Worm (Caenorhabditis elegans) whole organism, late embryonic: ENCODE data around the gene Y54E2A.4.

Experiments used
- C08G9.2 ChIP-seq: sonication (generic microtip); optimal IDR thresholded peaks from 2 replicates; lab custom pipeline; 2016; ENCODE audit warnings: mild to moderate bottlenecking, missing genetic modification characterization, moderate library complexity, missing compliant biosample characterization
- F13H6.1 ChIP-seq: sonication (generic microtip); optimal IDR thresholded peaks from 2 replicates; lab custom pipeline; 2016; ENCODE audit warnings: missing genetic modification characterization, missing compliant biosample characterization
- K02D7.2 ChIP-seq: sonication (generic microtip); optimal IDR thresholded peaks from 2 replicates; lab custom pipeline; 2017; ENCODE audit warnings: mild to moderate bottlenecking, missing genetic modification characterization, missing compliant biosample characterization
- Y22D7AL.16 ChIP-seq: sonication (generic microtip); optimal IDR thresholded peaks from 2 replicates; lab custom pipeline; 2016; ENCODE audit warnings: missing genetic modification characterization, missing compliant biosample characterization
- ahr-1 ChIP-seq: sonication (generic microtip); optimal IDR thresholded peaks from 2 replicates; lab custom pipeline; 2016; ENCODE audit warnings: missing genetic modification characterization, missing compliant biosample characterization
- ama-1 ChIP-seq: fragments of 150-350 bp; optimal IDR thresholded peaks from 2 replicates; lab custom pipeline; 2014
- ceh-14 ChIP-seq: sonication (generic microtip); optimal IDR thresholded peaks from 2 replicates; lab custom pipeline; 2016; ENCODE audit warnings: missing genotype, missing genetic modification characterization, missing compliant biosample characterization
- ceh-18 ChIP-seq: sonication (generic microtip); optimal IDR thresholded peaks from 2 replicates; lab custom pipeline; 2016; ENCODE audit warnings: missing genetic modification characterization, missing compliant biosample characterization
- ceh-2 ChIP-seq: sonication (generic microtip); optimal IDR thresholded peaks from 2 replicates; lab custom pipeline; 2016; ENCODE audit warnings: missing genotype, missing genetic modification characterization, missing compliant biosample characterization
- ceh-31 ChIP-seq: sonication (generic microtip); optimal IDR thresholded peaks from 2 replicates; lab custom pipeline; 2016; ENCODE audit warnings: missing genetic modification characterization, missing compliant biosample characterization
- ceh-34 ChIP-seq: sonication (generic microtip); optimal IDR thresholded peaks from 2 replicates; lab custom pipeline; 2016; ENCODE audit warnings: mild to moderate bottlenecking, missing genetic modification characterization, missing compliant biosample characterization
- ceh-45 ChIP-seq: fragments of 200-800 bp; sonication (Bioruptor generic); IDR thresholded peaks from 2 replicates; pipeline ENCODE4 v1.3.6; 2022; ENCODE audit warnings: missing genetic modification reagents, missing genetic modification characterization, missing compliant biosample characterization
- ceh-6 ChIP-seq: fragments of 200-800 bp; sonication (Bioruptor generic); optimal IDR thresholded peaks from 2 replicates; lab custom pipeline; 2018; ENCODE audit warnings: mild to moderate bottlenecking, missing genetic modification characterization, missing compliant biosample characterization
- ceh-9 ChIP-seq: sonication (generic microtip); optimal IDR thresholded peaks from 2 replicates; lab custom pipeline; 2016; ENCODE audit warnings: mild to moderate bottlenecking, missing genetic modification characterization, inconsistent platforms, missing compliant biosample characterization
- che-1 ChIP-seq: sonication (generic microtip); optimal IDR thresholded peaks from 2 replicates; lab custom pipeline; 2016; ENCODE audit warnings: mild to moderate bottlenecking, missing genetic modification characterization, missing compliant biosample characterization
- dmd-4 ChIP-seq: sonication (generic microtip); optimal IDR thresholded peaks from 2 replicates; lab custom pipeline; 2016; ENCODE audit warnings: borderline replicate concordance, missing genetic modification characterization, missing compliant biosample characterization
- dve-1 ChIP-seq: sonication (generic microtip); optimal IDR thresholded peaks from 2 replicates; lab custom pipeline; 2017; ENCODE audit warnings: antibody characterized with exemption, mild to moderate bottlenecking, missing genetic modification characterization, missing compliant biosample characterization
- elt-2 ChIP-seq: sonication (generic microtip); optimal IDR thresholded peaks from 2 replicates; lab custom pipeline; 2016; ENCODE audit warnings: missing genetic modification reagents, missing genetic modification characterization, missing compliant biosample characterization
- eyg-1 ChIP-seq: sonication (generic microtip); optimal IDR thresholded peaks from 2 replicates; lab custom pipeline; 2016; ENCODE audit warnings: missing genotype, missing genetic modification characterization, missing compliant biosample characterization
- fkh-10 ChIP-seq: fragments of 150-350 bp; optimal IDR thresholded peaks from 2 replicates; lab custom pipeline; 2014; ENCODE audit warnings: missing biosample characterization, missing genetic modification reagents, missing genetic modification characterization
- gmeb-2 ChIP-seq: sonication (generic microtip); optimal IDR thresholded peaks from 2 replicates; lab custom pipeline; 2016; ENCODE audit warnings: missing genetic modification characterization, inconsistent platforms, missing compliant biosample characterization
- hlh-13 ChIP-seq: fragments of 200-800 bp; sonication (Bioruptor generic); optimal IDR thresholded peaks from 2 replicates; lab custom pipeline; 2018; ENCODE audit warnings: mild to moderate bottlenecking, missing genetic modification characterization, missing compliant biosample characterization
- hlh-8 ChIP-seq: sonication (generic microtip); optimal IDR thresholded peaks from 2 replicates; lab custom pipeline; 2016; ENCODE audit warnings: missing genotype, missing genetic modification characterization, missing compliant biosample characterization
- lim-6 ChIP-seq: sonication (generic microtip); optimal IDR thresholded peaks from 2 replicates; lab custom pipeline; 2016; ENCODE audit warnings: missing genetic modification characterization, missing compliant biosample characterization
- madf-2 ChIP-seq: sonication (generic microtip); optimal IDR thresholded peaks from 2 replicates; lab custom pipeline; 2017; ENCODE audit warnings: missing genetic modification characterization, missing compliant biosample characterization
- mec-3 ChIP-seq: sonication (generic microtip); optimal IDR thresholded peaks from 2 replicates; lab custom pipeline; 2016; ENCODE audit warnings: borderline replicate concordance, missing genetic modification characterization, missing compliant biosample characterization
- npax-4 ChIP-seq: sonication (generic microtip); optimal IDR thresholded peaks from 2 replicates; lab custom pipeline; 2016; ENCODE audit warnings: missing genetic modification characterization, missing compliant biosample characterization
- odd-2 ChIP-seq: sonication (generic microtip); optimal IDR thresholded peaks from 2 replicates; lab custom pipeline; 2017; ENCODE audit warnings: antibody characterized with exemption, mild to moderate bottlenecking, missing genetic modification characterization, missing compliant biosample characterization
- pat-9 ChIP-seq: fragments of 200-800 bp; sonication (Bioruptor generic); optimal IDR thresholded peaks from 2 replicates; lab custom pipeline; 2018; ENCODE audit warnings: mild to moderate bottlenecking, missing genetic modification characterization, moderate library complexity, missing compliant biosample characterization
- pax-1 ChIP-seq: fragments of 150-350 bp; optimal IDR thresholded peaks from 2 replicates; lab custom pipeline; 2014; ENCODE audit warnings: missing biosample characterization, missing genetic modification characterization
- pha-2 ChIP-seq: sonication (generic microtip); optimal IDR thresholded peaks from 2 replicates; lab custom pipeline; 2017; ENCODE audit warnings: mild to moderate bottlenecking, missing genetic modification characterization, missing compliant biosample characterization
- pha-4 ChIP-seq: fragments of 150-350 bp; optimal IDR thresholded peaks from 2 replicates; lab custom pipeline; 2018; ENCODE audit warnings: missing biosample characterization, missing genetic modification reagents, missing genetic modification characterization
- pqm-1 ChIP-seq: sonication (generic microtip); optimal IDR thresholded peaks from 2 replicates; lab custom pipeline; 2016; ENCODE audit warnings: missing genetic modification characterization, missing compliant biosample characterization
- pros-1 ChIP-seq: fragments of 150-350 bp; optimal IDR thresholded peaks from 2 replicates; lab custom pipeline; 2014; ENCODE audit warnings: missing biosample characterization, missing genetic modification reagents, missing genetic modification characterization
- ref-2 ChIP-seq: sonication (generic microtip); optimal IDR thresholded peaks from 2 replicates; lab custom pipeline; 2016; ENCODE audit warnings: missing genetic modification characterization, missing compliant biosample characterization
- rnt-1 ChIP-seq: sonication (generic microtip); optimal IDR thresholded peaks from 2 replicates; lab custom pipeline; 2016; ENCODE audit warnings: missing genetic modification characterization, missing compliant biosample characterization
- sdc-2 ChIP-seq: sonication (generic microtip); optimal IDR thresholded peaks from 2 replicates; lab custom pipeline; 2016; ENCODE audit warnings: missing genotype, missing genetic modification characterization, missing compliant biosample characterization
- sox-4 ChIP-seq: sonication (generic microtip); optimal IDR thresholded peaks from 2 replicates; lab custom pipeline; 2017; ENCODE audit warnings: mild to moderate bottlenecking, missing genetic modification characterization, inconsistent platforms, missing compliant biosample characterization
- syd-9 ChIP-seq: sonication (generic microtip); optimal IDR thresholded peaks from 2 replicates; lab custom pipeline; 2016; ENCODE audit warnings: mild to moderate bottlenecking, missing genetic modification characterization, moderate library complexity, missing compliant biosample characterization
- tbx-2 ChIP-seq: sonication (generic microtip); optimal IDR thresholded peaks from 2 replicates; lab custom pipeline; 2016; ENCODE audit warnings: missing genetic modification characterization, missing compliant biosample characterization
- ttx-3 ChIP-seq: sonication (generic microtip); optimal IDR thresholded peaks from 2 replicates; lab custom pipeline; 2016; ENCODE audit warnings: missing genetic modification reagents, missing genetic modification characterization, missing compliant biosample characterization
- unc-3 ChIP-seq, 2 experiments: fragments of 200-800 bp in 1 of 2; sonication (Bioruptor generic) in 1 of 2; sonication (generic microtip) in 1 of 2; conservative IDR thresholded peaks in 1 of 2; optimal IDR thresholded peaks in 1 of 2; 2 replicates each; pipeline versions ENCODE4 v1.3.6 to Lab custom; 2016 to 2022; ENCODE audit warnings: missing compliant biosample characterization in 2 of 2, missing genetic modification characterization in 2 of 2, missing genetic modification reagents in 1 of 2
- unc-42 ChIP-seq: sonication (generic microtip); optimal IDR thresholded peaks from 2 replicates; lab custom pipeline; 2016; ENCODE audit warnings: missing genotype, missing genetic modification characterization, missing compliant biosample characterization
- unc-86 ChIP-seq: sonication (generic microtip); optimal IDR thresholded peaks from 2 replicates; lab custom pipeline; 2016; ENCODE audit warnings: missing genetic modification characterization, missing compliant biosample characterization

The Y54E2A.4 gene

ce11 chrII:14816086-14816485 lies 61.7 kb downstream of the Y54E2A.4 start:
- TF ChIP-seq pha-2 (no peak), ceh-45 (GFP tag; lab: Robert Waterston, UW) (no peak), unc-42 (tag; lab: Kevin White, UChicago) (no peak), ceh-9 (tag; lab: Kevin White, UChicago) (no peak), syd-9 (tag; lab: Kevin White, UChicago) (no peak), Y22D7AL.16 (no peak), gmeb-2 (no peak), pat-9 (no peak), pha-4 (no peak), pqm-1 (no peak), dmd-4 (no peak), C08G9.2 (tag; lab: Kevin White, UChicago) (no peak), ama-1 (lab: Kevin White, UChicago) (no peak), odd-2 (tag; lab: Kevin White, UChicago) (no peak), F13H6.1 (tag; lab: Kevin White, UChicago) (no peak), K02D7.2 (tag; lab: Kevin White, UChicago) (no peak), ttx-3 (tag; lab: Kevin White, UChicago) (no peak), rnt-1 (tag; lab: Kevin White, UChicago) (no peak), ceh-34 (tag; lab: Kevin White, UChicago) (no peak)

- TF ChIP-seq fkh-10 (GFP tag; lab: Kevin White, UChicago) (no peak), ceh-34 (tag; lab: Kevin White, UChicago) (no peak), K02D7.2 (tag; lab: Kevin White, UChicago) (no peak), rnt-1 (tag; lab: Kevin White, UChicago) (no peak), ceh-2 (no peak), unc-86 (tag; lab: Kevin White, UChicago) (no peak), odd-2 (tag; lab: Kevin White, UChicago) (no peak), sdc-2 (tag; lab: Kevin White, UChicago) (no peak), hlh-13 (GFP tag; lab: Kevin White, UChicago) (no peak), gmeb-2 (no peak), ceh-31 (no peak), Y22D7AL.16 (no peak), che-1 (no peak), eyg-1 (tag; lab: Kevin White, UChicago) (no peak), mec-3 (no peak), syd-9 (tag; lab: Kevin White, UChicago) (no peak), ceh-18 (tag; lab: Kevin White, UChicago) (no peak), ceh-6 (GFP tag; lab: Kevin White, UChicago) (no peak)
These were observed 64.0 kb downstream of the Y54E2A.4 start, which contains the start of gene nhr-61 for ce11 chrII:14818376-14818775. Gene nhr-61, minus strand, starts transcription at chrII:14818543.

- TF ChIP-seq dve-1 (peak; percentile 86), F13H6.1 (tag; lab: Kevin White, UChicago) (no peak)
- TF ChIP-seq, all 69 proteins: peak for 1
These were observed 65.0 kb downstream of the Y54E2A.4 start for ce11 chrII:14819258-14819985.

- TF ChIP-seq ttx-3 (tag; lab: Kevin White, UChicago) (no peak), hlh-8 (tag; lab: Kevin White, UChicago) (no peak), gmeb-2 (no peak), tbx-2 (tag; lab: Kevin White, UChicago) (no peak), hlh-13 (GFP tag; lab: Kevin White, UChicago) (no peak)
These were observed 66.0 kb downstream of the Y54E2A.4 start for ce11 chrII:14820460-14820859.

- TF ChIP-seq lim-6 (tag; lab: Kevin White, UChicago) (no peak), madf-2 (tag; lab: Kevin White, UChicago) (no peak), elt-2 (tag; lab: Kevin White, UChicago) (peak; percentile 54), npax-4 (tag; lab: Kevin White, UChicago) (no peak), ref-2 (peak; percentile 60), sox-4 (tag; lab: Kevin White, UChicago) (no peak), odd-2 (tag; lab: Kevin White, UChicago) (no peak), che-1 (no peak), unc-3 (GFP tag; conservative IDR thresholded peaks at IDR 0.05; lab: Robert Waterston, UW) (no peak), unc-3 (tag; optimal IDR thresholded peaks at IDR 0.05; lab: Kevin White, UChicago) (no peak), tbx-2 (tag; lab: Kevin White, UChicago) (peak; percentile 55), ceh-14 (tag; lab: Kevin White, UChicago) (no peak), pax-1 (tag; lab: Kevin White, UChicago) (peak; percentile 49), sdc-2 (tag; lab: Kevin White, UChicago) (no peak), ahr-1 (tag; lab: Kevin White, UChicago) (no peak), hlh-13 (GFP tag; lab: Kevin White, UChicago) (no peak), ama-1 (lab: Kevin White, UChicago) (no peak), pros-1 (tag; lab: Kevin White, UChicago) (peak; percentile 23)
These were observed 68.0 kb downstream of the Y54E2A.4 start for ce11 chrII:14822419-14822818.
